Worm (Caenorhabditis elegans): ENCODE data around the gene col-14.
A peak's percentile ranks its signal among the peaks of the same experiment; 100 is the strongest.

Gene col-14

DNA sequence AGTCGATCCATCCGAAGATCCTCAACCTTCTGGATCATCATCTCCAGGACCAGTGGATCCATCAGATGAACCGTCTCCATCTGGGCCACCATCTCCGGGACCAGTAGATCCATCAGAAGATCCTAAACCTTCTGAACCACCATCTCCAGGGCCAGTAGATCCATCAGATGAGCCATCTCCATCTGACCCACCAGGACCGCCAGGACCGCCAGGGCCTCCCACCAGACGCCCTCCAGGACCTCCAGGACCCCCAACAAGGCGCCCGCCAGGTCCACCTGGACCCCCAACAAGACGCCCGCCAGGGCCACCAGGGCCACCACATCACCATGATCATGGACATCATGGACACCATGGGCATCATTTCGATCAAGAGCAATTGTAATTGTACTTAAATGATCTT lies 25.9 kb upstream of the col-14 start:
- TF ChIP-seq hlh-17 (GFP tag; optimal IDR thresholded peaks at IDR 0.05; ENCODE audit: borderline replicate concordance), result no peak
- no peak for TF ChIP-seq efl-1 (optimal IDR thresholded peaks at IDR 0.05)
- TF ChIP-seq efl-1 (GFP tag; optimal IDR thresholded peaks at IDR 0.05 in 1 of 2), result peak in 1 of 2 experiments; percentile 25
- no peak for TF ChIP-seq lir-3 (tag; optimal IDR thresholded peaks at IDR 0.05; ENCODE audit: poor library complexity)
- TF ChIP-seq elt-2 (tag; optimal IDR thresholded peaks at IDR 0.05), result no peak
- TF ChIP-seq snpc-4 (tag; optimal IDR thresholded peaks at IDR 0.05), result no peak

DNA sequence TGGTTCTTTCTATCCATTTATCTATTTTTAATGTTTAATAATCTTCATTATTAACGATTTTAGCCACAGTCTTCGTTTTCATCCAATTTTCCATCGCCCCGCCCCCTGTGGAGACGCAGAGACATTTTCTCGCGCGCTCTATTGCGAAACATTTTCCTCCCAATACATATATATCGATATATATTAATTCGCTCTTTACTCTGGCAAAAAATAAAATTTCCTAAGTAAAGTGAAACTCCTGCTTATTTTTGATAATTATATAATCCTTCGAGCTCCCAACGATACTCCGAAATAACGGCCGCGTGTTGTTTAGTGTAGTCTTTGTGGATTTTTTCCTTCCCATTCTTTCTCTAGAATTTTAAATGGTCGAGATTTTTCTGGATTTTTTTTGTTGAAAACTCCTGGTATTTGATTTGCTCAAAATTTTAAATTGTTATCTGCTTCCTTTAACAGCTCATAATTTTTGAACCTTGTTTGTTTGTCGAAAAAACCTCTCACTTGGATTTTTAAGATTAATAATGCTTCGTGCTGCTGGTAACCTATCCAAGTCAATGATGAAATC lies 24.7 kb upstream of the col-14 start, which contains the start of gene sucg-1:
sucg-1 (plus strand) TSS at position 512 of the 562 bp plus-strand sequence.
- TF ChIP-seq swsn-7 (tag; optimal IDR thresholded peaks at IDR 0.05) (no peak), efl-3 (GFP tag; optimal IDR thresholded peaks at IDR 0.05) (no peak), mdl-1 (tag; optimal IDR thresholded peaks at IDR 0.05) (no peak), zip-4 (GFP tag; optimal IDR thresholded peaks at IDR 0.05) (peak; percentile 51), nhr-76 (tag; optimal IDR thresholded peaks at IDR 0.05) (no peak), efl-1 (optimal IDR thresholded peaks at IDR 0.05) (no peak), efl-1 (GFP tag; optimal IDR thresholded peaks at IDR 0.05 in 1 of 2) (peak in 1 of 2 experiments; percentile 53), lin-13 (GFP tag; optimal IDR thresholded peaks at IDR 0.05) (no peak), lin-35 (GFP tag; optimal IDR thresholded peaks at IDR 0.05) (no peak), ceh-88 (GFP tag; IDR thresholded peaks at IDR 0.05) (no peak), nhr-47 (tag; optimal IDR thresholded peaks at IDR 0.05) (no peak), fkh-10 (GFP tag; optimal IDR thresholded peaks at IDR 0.05) (no peak)

DNA sequence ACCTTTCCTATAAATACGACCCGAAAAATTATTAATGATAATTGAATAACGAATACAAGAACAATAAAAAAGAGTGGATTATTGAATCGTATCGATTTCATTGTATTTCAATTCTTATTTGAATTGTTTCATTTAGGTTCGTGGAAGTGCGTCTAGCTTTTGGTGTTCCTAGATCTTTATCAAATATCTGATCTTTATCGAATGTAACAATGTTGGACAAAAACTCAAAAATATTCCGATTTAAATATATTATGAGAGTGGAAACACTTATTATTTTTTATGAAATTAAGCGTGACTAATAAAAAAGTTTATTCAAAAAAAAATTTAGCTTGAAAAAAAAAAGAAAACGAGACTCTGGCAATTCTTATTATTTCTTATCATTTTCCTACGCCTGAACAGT lies 21.2 kb upstream of the col-14 start, which contains the start of the genes C50F7.9 and C50F7.3:
C50F7.9 (minus strand) TSS at position 101 of the 400 bp plus-strand sequence.
C50F7.3 (plus strand) TSS at position 370 of the 400 bp plus-strand sequence.
- TF ChIP-seq nhr-20 (tag; optimal IDR thresholded peaks at IDR 0.05), result no peak
- TF ChIP-seq grh-1 (GFP tag; IDR thresholded peaks at IDR 0.05), result no peak
- TF ChIP-seq C16A3.4 (tag; optimal IDR thresholded peaks at IDR 0.05), result no peak
- TF ChIP-seq nhr-90 (tag; optimal IDR thresholded peaks at IDR 0.05; ENCODE audit: poor library complexity), result no peak
- TF ChIP-seq egl-27 (tag; optimal IDR thresholded peaks at IDR 0.05), result no peak
- TF ChIP-seq pag-3 (tag; optimal IDR thresholded peaks at IDR 0.05; ENCODE audit: borderline replicate concordance, insufficient read depth), result no peak
- TF ChIP-seq ztf-11 (tag; optimal IDR thresholded peaks at IDR 0.05), result no peak
- no peak for TF ChIP-seq rnt-1 (tag; optimal IDR thresholded peaks at IDR 0.05)
- TF ChIP-seq aly-2 (tag; optimal IDR thresholded peaks at IDR 0.05), result no peak
- TF ChIP-seq lin-15B (tag; optimal IDR thresholded peaks at IDR 0.05), result no peak
- no peak for TF ChIP-seq sox-4 (tag; optimal IDR thresholded peaks at IDR 0.05)
- TF ChIP-seq hpl-2 (GFP tag; optimal IDR thresholded peaks at IDR 0.05), result no peak
- no peak for TF ChIP-seq fos-1 (tag; optimal IDR thresholded peaks at IDR 0.05)
- no peak for TF ChIP-seq mef-2 (tag; optimal IDR thresholded peaks at IDR 0.05)
- TF ChIP-seq ceh-63 (GFP tag; optimal IDR thresholded peaks at IDR 0.05), result no peak
- TF ChIP-seq snu-23 (GFP tag; optimal IDR thresholded peaks at IDR 0.05), result no peak
- TF ChIP-seq ztf-4 (tag; optimal IDR thresholded peaks at IDR 0.05), result no peak

ce11 chrIV:7734173-7734572 lies 19.0 kb upstream of the col-14 start:
- TF ChIP-seq alr-1 (tag; optimal IDR thresholded peaks at IDR 0.05; ENCODE audit: borderline replicate concordance), result no peak
- no peak for TF ChIP-seq hpl-2 (GFP tag; optimal IDR thresholded peaks at IDR 0.05)
- TF ChIP-seq blmp-1 (tag; optimal IDR thresholded peaks at IDR 0.05), result no peak
- no peak for TF ChIP-seq nhr-71 (tag; optimal IDR thresholded peaks at IDR 0.05)
